Fruit fly (Drosophila melanogaster): ENCODE measurements around the gene alphaTub84B.

- no peak for TF ChIP-seq CG8478 (optimal IDR thresholded peaks at IDR 0.05)
- TF ChIP-seq CTCF (optimal IDR thresholded peaks at IDR 0.05), result no peak
These were observed 22.4 kb downstream of the alphaTub84B start for dm6 chr3R:7108589-7109312.
